Worm (Caenorhabditis elegans) whole organism, L1 larva: Measurements from ENCODE around the gene clec-132.

Experiments used
- C16A3.4 ChIP-seq: fragments of 150-350 bp; optimal IDR thresholded peaks from 2 replicates; lab custom pipeline; 2014; ENCODE audit warnings: missing biosample characterization, missing genetic modification characterization
- C34B4.2 ChIP-seq: sonication (generic microtip); optimal IDR thresholded peaks from 2 replicates; lab custom pipeline; 2017; ENCODE audit warnings: mild to moderate bottlenecking, missing genetic modification characterization, missing compliant biosample characterization
- aha-1 ChIP-seq: fragments of 150-350 bp; optimal IDR thresholded peaks from 2 replicates; lab custom pipeline; 2014; ENCODE audit warnings: missing biosample characterization, missing genetic modification characterization
- alr-1 ChIP-seq: fragments of 200-800 bp; sonication (Bioruptor generic); optimal IDR thresholded peaks from 2 replicates; lab custom pipeline; 2018; ENCODE audit warnings: borderline replicate concordance, mild to moderate bottlenecking, missing genetic modification characterization, missing compliant biosample characterization
- aly-2 ChIP-seq: fragments of 150-350 bp; optimal IDR thresholded peaks from 2 replicates; lab custom pipeline; 2014; ENCODE audit warnings: missing biosample characterization, missing genetic modification characterization
- blmp-1 ChIP-seq: fragments of 150-350 bp; optimal IDR thresholded peaks from 2 replicates; lab custom pipeline; 2014; ENCODE audit warnings: missing biosample characterization, missing genetic modification characterization
- ceh-8 ChIP-seq: fragments of 200-800 bp; sonication (Bioruptor generic); optimal IDR thresholded peaks from 2 replicates; lab custom pipeline; 2018; ENCODE audit warnings: mild to moderate bottlenecking, missing genetic modification characterization, moderate library complexity, missing compliant biosample characterization
- ceh-82 ChIP-seq, 3 experiments: fragments of 150-350 bp in 1 of 3; sonication (generic microtip) in 2 of 3; optimal IDR thresholded peaks; 2 replicates each; lab custom pipeline; 2014 to 2017; ENCODE audit warnings: missing biosample characterization in 3 of 3, missing genetic modification characterization in 3 of 3
- ceh-90 ChIP-seq: sonication (generic microtip); optimal IDR thresholded peaks from 2 replicates; lab custom pipeline; 2016; ENCODE audit warnings: missing genetic modification characterization, missing compliant biosample characterization
- dsc-1 ChIP-seq: sonication (generic microtip); optimal IDR thresholded peaks from 2 replicates; lab custom pipeline; 2016; ENCODE audit warnings: mild to moderate bottlenecking, missing genetic modification characterization, missing compliant biosample characterization
- efl-1 ChIP-seq, 4 experiments: fragments of 150-350 bp; optimal IDR thresholded peaks in 3 of 4; peaks in 1 of 4; 1 replicate in 1 of 4; 2 replicates in 3 of 4; lab custom pipeline; 2014; ENCODE audit warnings: missing biosample characterization in 2 of 4, missing genetic modification characterization in 2 of 4, missing genetic modification reagents in 2 of 4
- efl-3 ChIP-seq: fragments of 200-800 bp; sonication (Bioruptor generic); optimal IDR thresholded peaks from 2 replicates; lab custom pipeline; 2018; ENCODE audit warnings: mild to moderate bottlenecking, missing genetic modification characterization, missing compliant biosample characterization
- egl-13 ChIP-seq: sonication (generic microtip); optimal IDR thresholded peaks from 2 replicates; lab custom pipeline; 2016; ENCODE audit warnings: missing genotype, missing genetic modification reagents, missing genetic modification characterization, missing compliant biosample characterization
- elt-2 ChIP-seq: sonication (generic microtip); optimal IDR thresholded peaks from 2 replicates; lab custom pipeline; 2016; ENCODE audit warnings: missing genetic modification characterization, mild to moderate bottlenecking, inconsistent platforms, missing compliant biosample characterization, missing genetic modification reagents
- ets-5 ChIP-seq: fragments of 200-800 bp; sonication (Bioruptor generic); IDR thresholded peaks from 2 replicates; pipeline ENCODE4 v1.3.6; 2022; ENCODE audit warnings: missing genetic modification characterization, missing compliant biosample characterization
- fkh-10 ChIP-seq: sonication (generic microtip); optimal IDR thresholded peaks from 2 replicates; lab custom pipeline; 2017; ENCODE audit warnings: missing biosample characterization, missing genetic modification reagents, missing genetic modification characterization
- fkh-8 ChIP-seq: sonication (generic microtip); optimal IDR thresholded peaks from 2 replicates; lab custom pipeline; 2016; ENCODE audit warnings: mild to moderate bottlenecking, missing genetic modification characterization, missing compliant biosample characterization
- grh-1 ChIP-seq: fragments of 200-800 bp; sonication (Bioruptor generic); IDR thresholded peaks from 2 replicates; pipeline ENCODE4 v1.3.6; 2022; ENCODE audit warnings: missing genetic modification reagents, missing genetic modification characterization, missing compliant biosample characterization
- hlh-17 ChIP-seq: fragments of 200-800 bp; sonication (Bioruptor generic); optimal IDR thresholded peaks from 2 replicates; lab custom pipeline; 2018; ENCODE audit warnings: missing genetic modification characterization, mild to moderate bottlenecking, missing compliant biosample characterization, moderate library complexity, borderline replicate concordance
- hlh-4 ChIP-seq: sonication (generic microtip); optimal IDR thresholded peaks from 2 replicates; lab custom pipeline; 2016; ENCODE audit warnings: mild to moderate bottlenecking, missing genetic modification characterization, missing compliant biosample characterization
- irx-1 ChIP-seq: sonication (generic microtip); optimal IDR thresholded peaks from 2 replicates; lab custom pipeline; 2016; ENCODE audit warnings: missing genetic modification characterization, missing compliant biosample characterization
- lin-14 ChIP-seq: fragments of 200-800 bp; sonication (Bioruptor generic); optimal IDR thresholded peaks from 2 replicates; lab custom pipeline; 2018; ENCODE audit warnings: mild to moderate bottlenecking, missing genetic modification characterization, moderate library complexity, missing compliant biosample characterization
- lin-15B ChIP-seq: fragments of 150-350 bp; sonication (generic microtip); optimal IDR thresholded peaks from 3 replicates; lab custom pipeline; 2014; ENCODE audit warnings: missing biosample characterization, missing genetic modification characterization
- lin-35 ChIP-seq, 2 experiments: fragments of 150-350 bp; optimal IDR thresholded peaks; 2 replicates each; lab custom pipeline; 2014; ENCODE audit warnings: missing biosample characterization in 2 of 2, missing genetic modification characterization in 2 of 2, missing genetic modification reagents in 2 of 2
- lin-39 ChIP-seq: fragments of 150-350 bp; optimal IDR thresholded peaks from 2 replicates; lab custom pipeline; 2014; ENCODE audit warnings: missing biosample characterization, missing genetic modification reagents, missing genetic modification characterization
- lsy-2 ChIP-seq, 2 experiments: fragments of 150-350 bp; optimal IDR thresholded peaks; 2 replicates each; lab custom pipeline; 2014; ENCODE audit warnings: missing biosample characterization in 2 of 2, missing genetic modification characterization in 2 of 2
- mab-9 ChIP-seq: fragments of 200-800 bp; sonication (Bioruptor generic); IDR thresholded peaks from 2 replicates; pipeline ENCODE4 v1.3.6; 2022; ENCODE audit warnings: missing genetic modification reagents, missing genetic modification characterization, missing compliant biosample characterization
- mef-2 ChIP-seq: fragments of 150-350 bp; optimal IDR thresholded peaks from 2 replicates; lab custom pipeline; 2014; ENCODE audit warnings: missing biosample characterization, missing genetic modification characterization
- nhr-12 ChIP-seq: sonication (generic microtip); optimal IDR thresholded peaks from 2 replicates; lab custom pipeline; 2017; ENCODE audit warnings: missing biosample characterization, missing genetic modification characterization
- nhr-237 ChIP-seq: fragments of 150-350 bp; optimal IDR thresholded peaks from 2 replicates; lab custom pipeline; 2014; ENCODE audit warnings: missing biosample characterization, missing genetic modification characterization
- nhr-71 ChIP-seq: sonication (generic microtip); optimal IDR thresholded peaks from 2 replicates; lab custom pipeline; 2016; ENCODE audit warnings: mild to moderate bottlenecking, missing genetic modification characterization, moderate library complexity, missing compliant biosample characterization
- nhr-76 ChIP-seq: sonication (generic microtip); optimal IDR thresholded peaks from 2 replicates; lab custom pipeline; 2017; ENCODE audit warnings: missing biosample characterization, missing genetic modification characterization
- nhr-85 ChIP-seq: sonication (generic microtip); peaks from one replicate; lab custom pipeline; 2016; ENCODE audit warnings: missing genetic modification characterization, inconsistent platforms, missing compliant biosample characterization
- pax-3 ChIP-seq: fragments of 200-800 bp; sonication (Bioruptor generic); optimal IDR thresholded peaks from 2 replicates; lab custom pipeline; 2018; ENCODE audit warnings: mild to moderate bottlenecking, missing genetic modification characterization, moderate library complexity, missing compliant biosample characterization
- pqm-1 ChIP-seq: sonication (generic microtip); optimal IDR thresholded peaks from 3 replicates; lab custom pipeline; 2017; ENCODE audit warnings: missing biosample characterization, missing genetic modification characterization
- snu-23 ChIP-seq: sonication (generic microtip); optimal IDR thresholded peaks from 2 replicates; lab custom pipeline; 2016; ENCODE audit warnings: missing genetic modification characterization, missing compliant biosample characterization
- sptf-1 ChIP-seq: fragments of 150-350 bp; optimal IDR thresholded peaks from 2 replicates; lab custom pipeline; 2014; ENCODE audit warnings: missing biosample characterization, missing genetic modification characterization
- sup-37 ChIP-seq: fragments of 200-800 bp; sonication (Bioruptor generic); optimal IDR thresholded peaks from 2 replicates; lab custom pipeline; 2018; ENCODE audit warnings: mild to moderate bottlenecking, missing genetic modification characterization, missing compliant biosample characterization
- tlp-1 ChIP-seq: fragments of 150-350 bp; optimal IDR thresholded peaks from 2 replicates; lab custom pipeline; 2014; ENCODE audit warnings: missing biosample characterization, missing genetic modification characterization
- unc-130 ChIP-seq: fragments of 150-350 bp; optimal IDR thresholded peaks from 2 replicates; lab custom pipeline; 2017; ENCODE audit warnings: missing biosample characterization, missing genetic modification characterization, inconsistent platforms
- unc-30 ChIP-seq: sonication (generic microtip); optimal IDR thresholded peaks from 2 replicates; lab custom pipeline; 2017; ENCODE audit warnings: missing biosample characterization, missing genetic modification characterization
- unc-86 ChIP-seq: sonication (generic microtip); optimal IDR thresholded peaks from 2 replicates; lab custom pipeline; 2016; ENCODE audit warnings: missing genetic modification characterization, missing compliant biosample characterization
- unc-98 ChIP-seq: fragments of 200-800 bp; sonication (Bioruptor generic); IDR thresholded peaks from 2 replicates; pipeline ENCODE4 v1.3.6; 2022; ENCODE audit warnings: missing genetic modification characterization, missing compliant biosample characterization
- vab-15 ChIP-seq: sonication (generic microtip); optimal IDR thresholded peaks from 2 replicates; lab custom pipeline; 2017; ENCODE audit warnings: missing genotype, mild to moderate bottlenecking, missing genetic modification characterization, missing compliant biosample characterization
- xbp-1 ChIP-seq: sonication (generic microtip); optimal IDR thresholded peaks from 2 replicates; lab custom pipeline; 2016; ENCODE audit warnings: missing genetic modification characterization, missing compliant biosample characterization
- zip-4 ChIP-seq: fragments of 200-800 bp; sonication (Bioruptor generic); optimal IDR thresholded peaks from 2 replicates; lab custom pipeline; 2018; ENCODE audit warnings: mild to moderate bottlenecking, missing genetic modification characterization, moderate library complexity, missing compliant biosample characterization
- ztf-4 ChIP-seq: fragments of 150-350 bp; optimal IDR thresholded peaks from 2 replicates; lab custom pipeline; 2014; ENCODE audit warnings: missing biosample characterization, missing genetic modification characterization

Gene clec-132

DNA sequence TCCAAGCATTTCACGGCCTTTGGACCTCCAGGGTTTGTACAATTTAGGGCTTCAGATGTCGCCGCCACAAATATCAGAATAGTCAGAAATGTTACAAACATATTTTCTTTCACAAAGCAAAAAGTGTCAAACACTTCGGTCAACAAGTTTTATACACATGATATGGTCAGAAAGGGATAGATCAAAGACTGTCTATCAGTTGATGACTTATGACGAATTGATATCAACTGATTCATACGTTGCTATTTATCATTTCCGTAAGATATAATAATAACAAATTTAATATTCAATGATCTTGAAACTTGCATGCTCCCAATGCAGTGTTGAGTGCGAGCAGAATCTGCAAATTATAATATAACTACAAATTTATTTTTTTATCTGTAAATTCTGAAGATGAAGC lies 16.2 kb upstream of the clec-132 start, which contains the start of gene W10G11.1:
Gene W10G11.1, minus strand, starts transcription at position 101 of the 400 bp plus-strand sequence.
- TF ChIP-seq pqm-1 (tag; lab: Kevin White, UChicago), result no peak
- no peak for TF ChIP-seq tlp-1 (tag; lab: Kevin White, UChicago)
- no peak for TF ChIP-seq xbp-1 (tag; lab: Kevin White, UChicago)
- TF ChIP-seq unc-30 (tag; lab: Kevin White, UChicago), result no peak
- no peak for TF ChIP-seq sptf-1 (tag; lab: Kevin White, UChicago)
- no peak for TF ChIP-seq vab-15 (tag; lab: Kevin White, UChicago)
- TF ChIP-seq efl-3, result no peak
- TF ChIP-seq mef-2 (tag; lab: Kevin White, UChicago), result no peak
- no peak for TF ChIP-seq nhr-237 (tag; lab: Kevin White, UChicago)
- TF ChIP-seq C34B4.2 (tag; lab: Kevin White, UChicago), result no peak
- TF ChIP-seq egl-13 (tag; lab: Kevin White, UChicago), result no peak
- no peak for TF ChIP-seq blmp-1 (tag; lab: Kevin White, UChicago)

ce11 chrII:3561561-3561960 lies 15.3 kb upstream of the clec-132 start, which contains the start of gene W10G11.2:
TSS of gene W10G11.2 (minus strand) at chrII:3561661.
- no peak for TF ChIP-seq lin-14 (GFP tag; lab: Kevin White, UChicago)
- TF ChIP-seq fkh-8 (tag; lab: Kevin White, UChicago), result no peak
- TF ChIP-seq nhr-71 (tag; lab: Kevin White, UChicago), result no peak
- no peak for TF ChIP-seq ceh-82 (tag; optimal IDR thresholded peaks at IDR 0.05; lab: Kevin White, UChicago)
- TF ChIP-seq lin-15B, result no peak
- no peak for TF ChIP-seq nhr-12 (tag; lab: Kevin White, UChicago)
- TF ChIP-seq ztf-4, result no peak
- TF ChIP-seq aha-1, result no peak
- no peak for TF ChIP-seq lsy-2 (tag; optimal IDR thresholded peaks at IDR 0.05; lab: Kevin White, UChicago)
- TF ChIP-seq unc-98 (GFP tag; lab: Robert Waterston, UW), result no peak

- TF ChIP-seq pqm-1 (tag; lab: Kevin White, UChicago) (no peak), hlh-17 (GFP tag; lab: Kevin White, UChicago) (no peak), grh-1 (GFP tag; lab: Robert Waterston, UW) (no peak), elt-2 (tag; lab: Kevin White, UChicago) (no peak), irx-1 (no peak), sup-37 (GFP tag; lab: Kevin White, UChicago) (no peak), zip-4 (GFP tag; lab: Kevin White, UChicago) (no peak), mab-9 (GFP tag; lab: Robert Waterston, UW) (no peak), aly-2 (tag; lab: Kevin White, UChicago) (no peak), lin-35 (GFP tag; optimal IDR thresholded peaks at IDR 0.05; lab: Kevin White, UChicago) (no peak), efl-3 (no peak), C16A3.4 (tag; lab: Kevin White, UChicago) (no peak), nhr-85 (no peak), sptf-1 (tag; lab: Kevin White, UChicago) (no peak), ceh-90 (tag; lab: Kevin White, UChicago) (no peak), efl-1 (optimal IDR thresholded peaks at IDR 0.05; lab: Kevin White, UChicago) (no peak), efl-1 (GFP tag; optimal IDR thresholded peaks at IDR 0.05 in 1 of 2; lab: Kevin White, UChicago) (no peak), snu-23 (GFP tag; lab: Kevin White, UChicago) (no peak), lin-39 (tag; lab: Kevin White, UChicago) (no peak)
These were observed 14.4 kb upstream of the clec-132 start, which contains the start of gene W10G11.3 for ce11 chrII:3562419-3562818. TSS of gene W10G11.3 (minus strand) at chrII:3562519.

ce11 chrII:3567066-3567465 lies 9.8 kb upstream of the clec-132 start:
- TF ChIP-seq lin-15B, result no peak
- TF ChIP-seq nhr-76, result no peak
- TF ChIP-seq irx-1, result no peak
- TF ChIP-seq nhr-71 (tag; lab: Kevin White, UChicago), result no peak
- TF ChIP-seq sptf-1 (tag; lab: Kevin White, UChicago), result no peak
- no peak for TF ChIP-seq fkh-10 (GFP tag; lab: Kevin White, UChicago)
- no peak for TF ChIP-seq dsc-1 (tag; lab: Kevin White, UChicago)
- TF ChIP-seq ets-5 (GFP tag; lab: Robert Waterston, UW), result no peak
- TF ChIP-seq nhr-85, result no peak
- no peak for TF ChIP-seq hlh-4 (tag; lab: Kevin White, UChicago)
- TF ChIP-seq unc-86 (tag; lab: Kevin White, UChicago), result no peak
- TF ChIP-seq ceh-8 (GFP tag; lab: Kevin White, UChicago), result no peak
- TF ChIP-seq unc-130 (tag; lab: Kevin White, UChicago), result no peak
- no peak for TF ChIP-seq pax-3 (tag; lab: Kevin White, UChicago)
- no peak for TF ChIP-seq C34B4.2 (tag; lab: Kevin White, UChicago)
- TF ChIP-seq alr-1 (tag; lab: Kevin White, UChicago), result no peak
